Worm (Caenorhabditis elegans) whole organism, L3 larva: Measurements from ENCODE around the gene K01A12.3.
A peak's percentile ranks its signal among the peaks of the same experiment; 100 is the strongest.

Experiments used
- R02D3.7 ChIP-seq: fragments of 150-350 bp; optimal IDR thresholded peaks from 2 replicates; lab custom pipeline; 2014; ENCODE audit warnings: missing biosample characterization, missing genetic modification characterization
- ZK546.5 ChIP-seq: sonication (generic microtip); optimal IDR thresholded peaks from 2 replicates; lab custom pipeline; 2017; ENCODE audit warnings: missing biosample characterization, missing genetic modification characterization
- aly-2 ChIP-seq: fragments of 150-350 bp; optimal IDR thresholded peaks from 2 replicates; lab custom pipeline; 2014; ENCODE audit warnings: missing biosample characterization, missing genetic modification characterization
- ceh-16 ChIP-seq: sonication (generic microtip); optimal IDR thresholded peaks from 2 replicates; lab custom pipeline; 2017; ENCODE audit warnings: missing biosample characterization, missing genetic modification characterization
- ceh-28 ChIP-seq: fragments of 150-350 bp; optimal IDR thresholded peaks from 2 replicates; lab custom pipeline; 2014; ENCODE audit warnings: missing biosample characterization, missing genetic modification reagents, missing genetic modification characterization
- ceh-82 ChIP-seq: fragments of 150-350 bp; optimal IDR thresholded peaks from 2 replicates; lab custom pipeline; 2014; ENCODE audit warnings: missing biosample characterization, missing genetic modification characterization
- ceh-9 ChIP-seq: sonication (generic microtip); optimal IDR thresholded peaks from 2 replicates; lab custom pipeline; 2018; ENCODE audit warnings: missing biosample characterization, missing genetic modification characterization
- daf-12 ChIP-seq: fragments of 150-350 bp; optimal IDR thresholded peaks from 2 replicates; lab custom pipeline; 2014; ENCODE audit warnings: missing biosample characterization, missing genetic modification reagents, missing genetic modification characterization
- egl-5 ChIP-seq: fragments of 150-350 bp; optimal IDR thresholded peaks from 2 replicates; lab custom pipeline; 2017; ENCODE audit warnings: missing biosample characterization, missing genetic modification reagents, missing genetic modification characterization, inconsistent platforms
- elt-2 ChIP-seq: sonication (generic microtip); optimal IDR thresholded peaks from 2 replicates; lab custom pipeline; 2016; ENCODE audit warnings: missing genetic modification reagents, mild to moderate bottlenecking, missing genetic modification characterization, missing compliant biosample characterization
- elt-3 ChIP-seq, 3 experiments: fragments of 150-350 bp in 1 of 3; sonication (generic microtip) in 2 of 3; optimal IDR thresholded peaks; 2 replicates in 2 of 3; 4 replicates in 1 of 3; lab custom pipeline; 2014 to 2017; ENCODE audit warnings: missing biosample characterization in 3 of 3, missing genetic modification characterization in 3 of 3
- eor-1 ChIP-seq, 2 experiments: fragments of 150-350 bp; optimal IDR thresholded peaks; 2 replicates each; lab custom pipeline; 2014 to 2018; ENCODE audit warnings: missing biosample characterization in 2 of 2, missing genetic modification characterization in 2 of 2
- fkh-10 ChIP-seq: sonication (generic microtip); optimal IDR thresholded peaks from 2 replicates; lab custom pipeline; 2017; ENCODE audit warnings: missing biosample characterization, missing genetic modification reagents, missing genetic modification characterization
- fkh-2 ChIP-seq: fragments of 150-350 bp; optimal IDR thresholded peaks from 2 replicates; lab custom pipeline; 2014; ENCODE audit warnings: missing biosample characterization, missing genetic modification reagents, missing genetic modification characterization
- fos-1 ChIP-seq: fragments of 150-350 bp; optimal IDR thresholded peaks from 2 replicates; lab custom pipeline; 2014; ENCODE audit warnings: missing biosample characterization, missing genetic modification characterization
- jun-1 ChIP-seq: fragments of 150-350 bp; optimal IDR thresholded peaks from 2 replicates; lab custom pipeline; 2014; ENCODE audit warnings: missing biosample characterization, missing genetic modification reagents, missing genetic modification characterization
- lin-15B ChIP-seq: fragments of 150-350 bp; optimal IDR thresholded peaks from 2 replicates; lab custom pipeline; 2014; ENCODE audit warnings: missing biosample characterization, missing genetic modification characterization
- lin-39 ChIP-seq: fragments of 150-350 bp; optimal IDR thresholded peaks from 2 replicates; lab custom pipeline; 2018; ENCODE audit warnings: missing biosample characterization, missing genetic modification reagents, missing genetic modification characterization
- lsy-12 ChIP-seq: sonication (generic microtip); optimal IDR thresholded peaks from 2 replicates; lab custom pipeline; 2016; ENCODE audit warnings: mild to moderate bottlenecking, missing genetic modification characterization, missing compliant biosample characterization
- mdl-1 ChIP-seq: fragments of 150-350 bp; optimal IDR thresholded peaks from 2 replicates; lab custom pipeline; 2014; ENCODE audit warnings: missing biosample characterization, missing genetic modification characterization
- mml-1 ChIP-seq: fragments of 150-350 bp; sonication (generic microtip); optimal IDR thresholded peaks from 3 replicates; lab custom pipeline; 2014; ENCODE audit warnings: missing biosample characterization, missing genetic modification characterization
- nfya-1 ChIP-seq: sonication (generic microtip); optimal IDR thresholded peaks from 2 replicates; lab custom pipeline; 2017; ENCODE audit warnings: missing genetic modification characterization, mild to moderate bottlenecking, missing compliant biosample characterization, antibody characterized with exemption, moderate library complexity; ENCODE audit not compliant: insufficient read depth
- nhr-23 ChIP-seq: fragments of 150-350 bp; optimal IDR thresholded peaks from 2 replicates; lab custom pipeline; 2014; ENCODE audit warnings: missing biosample characterization, missing genetic modification reagents, missing genetic modification characterization
- nhr-25 ChIP-seq: sonication (generic microtip); optimal IDR thresholded peaks from 2 replicates; lab custom pipeline; 2017; ENCODE audit warnings: missing biosample characterization, missing genetic modification characterization
- nhr-43 ChIP-seq: sonication (generic microtip); optimal IDR thresholded peaks from 2 replicates; lab custom pipeline; 2016; ENCODE audit warnings: mild to moderate bottlenecking, missing genetic modification characterization, missing compliant biosample characterization; ENCODE audit not compliant: poor library complexity, severe bottlenecking
- nhr-67 ChIP-seq: fragments of 150-350 bp; optimal IDR thresholded peaks from 2 replicates; lab custom pipeline; 2014; ENCODE audit warnings: missing biosample characterization, missing genetic modification characterization
- pha-4 ChIP-seq: fragments of 150-350 bp; optimal IDR thresholded peaks from 2 replicates; lab custom pipeline; 2014; ENCODE audit warnings: missing biosample characterization, missing genetic modification reagents, missing genetic modification characterization
- pqm-1 ChIP-seq: fragments of 150-350 bp; optimal IDR thresholded peaks from 2 replicates; lab custom pipeline; 2017; ENCODE audit warnings: missing biosample characterization, missing genetic modification characterization, inconsistent platforms
- tbx-2 ChIP-seq: sonication (generic microtip); optimal IDR thresholded peaks from 2 replicates; lab custom pipeline; 2016; ENCODE audit warnings: mild to moderate bottlenecking, missing genetic modification characterization, missing compliant biosample characterization
- unc-39 ChIP-seq: sonication (generic microtip); optimal IDR thresholded peaks from 4 replicates; lab custom pipeline; 2017; ENCODE audit warnings: missing biosample characterization, missing genetic modification characterization
- unc-62 ChIP-seq: fragments of 150-350 bp; sonication (generic microtip); optimal IDR thresholded peaks from 4 replicates; lab custom pipeline; 2014; ENCODE audit warnings: missing biosample characterization, missing genetic modification reagents, missing genetic modification characterization
- ztf-11 ChIP-seq: fragments of 150-350 bp; optimal IDR thresholded peaks from 2 replicates; lab custom pipeline; 2014; ENCODE audit warnings: missing biosample characterization, missing genetic modification characterization
- ztf-4 ChIP-seq: fragments of 150-350 bp; optimal IDR thresholded peaks from 2 replicates; lab custom pipeline; 2014; ENCODE audit warnings: missing biosample characterization, missing genetic modification characterization

Gene K01A12.3

ce11 chrX:8660909-8661308, 35.9 kb upstream of the K01A12.3 start:
- TF ChIP-seq nhr-67 (tag; lab: Kevin White, UChicago) (no peak), pha-4 (no peak), eor-1 (tag; optimal IDR thresholded peaks at IDR 0.05; lab: Kevin White, UChicago) (no peak), fos-1 (no peak), ceh-28 (tag; lab: Kevin White, UChicago) (no peak), ceh-9 (no peak), jun-1 (tag; lab: Kevin White, UChicago) (no peak)

ce11 chrX:8660319-8660718, 35.3 kb upstream of the K01A12.3 start, which contains the start of gene rig-1:
rig-1 (plus strand) TSS chrX:8660619.
- TF ChIP-seq ceh-9 = no peak
- no peak for TF ChIP-seq lsy-12
- TF ChIP-seq unc-39 (tag; lab: Kevin White, UChicago) = no peak
- no peak for TF ChIP-seq elt-3 (tag; optimal IDR thresholded peaks at IDR 0.05; lab: Kevin White, UChicago)
- TF ChIP-seq unc-62 (GFP tag; lab: Kevin White, UChicago) = no peak
- TF ChIP-seq egl-5 (tag; lab: Kevin White, UChicago) = no peak
- no peak for TF ChIP-seq ztf-11
- TF ChIP-seq nhr-25 = no peak
- no peak for TF ChIP-seq aly-2 (tag; lab: Kevin White, UChicago)
- no peak for TF ChIP-seq fos-1
- TF ChIP-seq mdl-1 (tag; lab: Kevin White, UChicago) = no peak

- no peak for TF ChIP-seq lin-15B (tag; lab: Kevin White, UChicago)
- TF ChIP-seq fkh-10 (GFP tag; lab: Kevin White, UChicago) = peak; percentile 10
- TF ChIP-seq tbx-2 (tag; lab: Kevin White, UChicago) = no peak
- TF ChIP-seq ceh-28 (tag; lab: Kevin White, UChicago) = no peak
Measured at ce11 chrX:8659521-8659920, 34.5 kb upstream of the K01A12.3 start.

- TF ChIP-seq daf-12 (tag; lab: Kevin White, UChicago) = no peak
- no peak for TF ChIP-seq mml-1 (tag; lab: Kevin White, UChicago)
- TF ChIP-seq ztf-4 (tag; lab: Kevin White, UChicago) = no peak
- no peak for TF ChIP-seq lin-15B (tag; lab: Kevin White, UChicago)
- TF ChIP-seq ceh-16 (tag; lab: Kevin White, UChicago) = no peak
- TF ChIP-seq elt-2 (tag; lab: Kevin White, UChicago) = no peak
- no peak for TF ChIP-seq pqm-1 (tag; lab: Kevin White, UChicago)
- no peak for TF ChIP-seq egl-5 (tag; lab: Kevin White, UChicago)
- TF ChIP-seq lin-39 (tag; lab: Kevin White, UChicago) = no peak
- TF ChIP-seq ZK546.5 (tag; lab: Kevin White, UChicago) = no peak
- no peak for TF ChIP-seq mdl-1 (tag; lab: Kevin White, UChicago)
Measured at ce11 chrX:8656019-8656418, 31.0 kb upstream of the K01A12.3 start.

ce11 chrX:8650535-8650934, 25.5 kb upstream of the K01A12.3 start:
- TF ChIP-seq eor-1 (tag; optimal IDR thresholded peaks at IDR 0.05; lab: Kevin White, UChicago) (no peak), nfya-1 (tag; lab: Kevin White, UChicago) (peak; percentile 9), ztf-4 (tag; lab: Kevin White, UChicago) (no peak), mdl-1 (tag; lab: Kevin White, UChicago) (no peak), nhr-23 (peak; percentile 10), elt-3 (tag; optimal IDR thresholded peaks at IDR 0.05; lab: Kevin White, UChicago) (no peak), R02D3.7 (no peak), ceh-82 (tag; lab: Kevin White, UChicago) (no peak), nhr-25 (no peak), daf-12 (tag; lab: Kevin White, UChicago) (no peak), elt-2 (tag; lab: Kevin White, UChicago) (peak; percentile 17), nhr-43 (tag; lab: Kevin White, UChicago) (peak; percentile 9), ceh-16 (tag; lab: Kevin White, UChicago) (no peak), fkh-2 (tag; lab: Kevin White, UChicago) (no peak)
